Fruit fly (Drosophila melanogaster): ENCODE measurements around the gene CG10237.

CG10237 gene

DNA sequence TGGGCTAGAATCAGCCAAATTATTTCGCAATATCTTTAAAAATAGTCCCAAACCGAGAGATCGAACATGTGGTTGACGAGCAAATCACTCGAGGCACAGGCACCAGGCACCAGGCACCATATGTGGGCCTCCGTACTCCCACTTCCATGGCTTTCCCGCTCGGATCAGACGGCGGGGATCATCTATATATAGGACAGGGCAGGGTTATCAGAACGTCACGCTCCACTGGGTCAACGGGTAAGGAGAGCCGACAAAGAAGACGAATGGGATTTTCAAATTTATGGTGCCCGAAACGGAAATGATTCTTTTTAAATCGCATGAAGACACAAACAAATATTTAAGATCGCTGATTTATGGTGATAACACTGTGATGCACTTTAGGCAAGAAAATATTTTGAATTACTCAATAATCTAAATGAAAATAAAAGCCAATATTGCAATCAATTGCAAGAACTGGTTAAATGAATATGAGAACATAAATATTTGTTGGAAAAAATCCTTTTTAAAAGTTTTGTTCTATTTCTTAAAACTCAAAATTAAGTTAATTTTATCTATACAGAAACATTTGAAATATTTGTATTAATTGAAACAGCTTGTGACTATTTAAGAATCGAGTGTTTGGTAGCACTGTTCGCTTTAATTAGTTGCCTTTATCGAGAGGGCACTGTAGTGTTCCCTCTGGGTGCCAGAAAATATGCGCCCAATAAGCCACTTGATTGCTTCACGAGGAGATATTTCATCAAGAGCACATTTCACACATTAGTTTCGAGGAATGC lies 29.2 kb downstream of the CG10237 start:
- TF ChIP-seq CG17359 (tag; optimal IDR thresholded peaks at IDR 0.05) (no peak), sens (GFP tag) (peak; percentile 56), CG2712 (tag; optimal IDR thresholded peaks at IDR 0.05) (peak; percentile 13), Med (GFP tag) (peak; percentile 0), nau (GFP tag; optimal IDR thresholded peaks at IDR 0.05) (no peak), D (optimal IDR thresholded peaks at IDR 0.05) (no peak), D (GFP tag; optimal IDR thresholded peaks at IDR 0.05) (no peak), Blimp-1 (GFP tag; optimal IDR thresholded peaks at IDR 0.05) (peak; percentile 3), gem (tag; optimal IDR thresholded peaks at IDR 0.05) (peak; percentile 32), grau (tag; optimal IDR thresholded peaks at IDR 0.05) (peak; percentile 77), dmrt99B (tag; optimal IDR thresholded peaks at IDR 0.05) (peak; percentile 18), CG18262 (tag; optimal IDR thresholded peaks at IDR 0.05) (peak; percentile 14), Sox102F (GFP tag; optimal IDR thresholded peaks at IDR 0.05) (peak; percentile 15), bcd (GFP tag; optimal IDR thresholded peaks at IDR 0.05) (no peak), Hr78 (GFP tag; optimal IDR thresholded peaks at IDR 0.05) (peak in 1 of 2 experiments; percentile 46), CG5245 (GFP tag; optimal IDR thresholded peaks at IDR 0.05) (no peak), Elba2 (GFP tag; optimal IDR thresholded peaks at IDR 0.05) (peak; percentile 2), croc (GFP tag; conservative IDR thresholded peaks at IDR 0.05) (no peak), CG12769 (tag; optimal IDR thresholded peaks at IDR 0.05) (peak; percentile 45), CG2678 (tag; optimal IDR thresholded peaks at IDR 0.05) (peak; percentile 9), phol (tag; optimal IDR thresholded peaks at IDR 0.05) (peak; percentile 14), CG17361 (GFP tag; IDR thresholded peaks at IDR 0.05) (0 out of 3 replicates have a peak, but pooled peaks have one; percentile 24), twi (tag; optimal IDR thresholded peaks at IDR 0.05) (peak; percentile 16)

- no peak for TF ChIP-seq Hsf (GFP tag; optimal IDR thresholded peaks at IDR 0.05)
- peak; percentile 30 for TF ChIP-seq fd3F (GFP tag; optimal IDR thresholded peaks at IDR 0.05)
- no peak for TF ChIP-seq MESR4 (GFP tag; optimal IDR thresholded peaks at IDR 0.05)
- TF ChIP-seq CG1792 (GFP tag; optimal IDR thresholded peaks at IDR 0.05), result no peak
- peak; percentile 33 for TF ChIP-seq CG12769 (tag; optimal IDR thresholded peaks at IDR 0.05)
- TF ChIP-seq Dip2 (GFP tag; IDR thresholded peaks at IDR 0.05), result no peak
- peak; percentile 49 for TF ChIP-seq Hmr (GFP tag; optimal IDR thresholded peaks at IDR 0.05)
- TF ChIP-seq NC2β (GFP tag; optimal IDR thresholded peaks at IDR 0.05), result no peak
- TF ChIP-seq CG7357 (GFP tag; IDR thresholded peaks at IDR 0.05), result peak; percentile 16; the same call in 1 of the 3 replicates
- TF ChIP-seq CG8290 (GFP tag; optimal IDR thresholded peaks at IDR 0.05), result no peak
- TF ChIP-seq CG8290 (tag; optimal IDR thresholded peaks at IDR 0.05), result peak in 1 of 2 experiments; percentile 75
- TF ChIP-seq CG17385 (GFP tag; optimal IDR thresholded peaks at IDR 0.05), result no peak
- TF ChIP-seq sd (tag; optimal IDR thresholded peaks at IDR 0.05), result peak; percentile 43
- peak; percentile 21 for TF ChIP-seq B-H2 (GFP tag; optimal IDR thresholded peaks at IDR 0.05)
- no peak for TF ChIP-seq CrebB (tag; optimal IDR thresholded peaks at IDR 0.05)
- TF ChIP-seq Side (GFP tag; optimal IDR thresholded peaks at IDR 0.05), result no peak
- no peak for TF ChIP-seq ken (GFP tag; IDR thresholded peaks at IDR 0.05)
- peak; percentile 15 for TF ChIP-seq CG2120 (GFP tag; optimal IDR thresholded peaks at IDR 0.05)
- TF ChIP-seq CHES-1-like (GFP tag; optimal IDR thresholded peaks at IDR 0.05), result no peak
- no peak for TF ChIP-seq CG10959 (GFP tag; IDR thresholded peaks at IDR 0.05)
- no peak for TF ChIP-seq CG17361 (GFP tag; IDR thresholded peaks at IDR 0.05)
- TF ChIP-seq Rfx (GFP tag; IDR thresholded peaks at IDR 0.05), result no peak; the same call in 1 of the 2 replicates
- TF ChIP-seq CG5245 (GFP tag; optimal IDR thresholded peaks at IDR 0.05), result no peak
- TF ChIP-seq cg (GFP tag; optimal IDR thresholded peaks at IDR 0.05), result no peak
- no peak for TF ChIP-seq CG11456 (GFP tag; IDR thresholded peaks at IDR 0.05)
- TF ChIP-seq PHDP (tag; optimal IDR thresholded peaks at IDR 0.05), result peak; percentile 1
- TF ChIP-seq tup (GFP tag; optimal IDR thresholded peaks at IDR 0.05), result no peak
- peak; percentile 5 for TF ChIP-seq lab (GFP tag; optimal IDR thresholded peaks at IDR 0.05)
- peak; percentile 33 for TF ChIP-seq schlank (tag; optimal IDR thresholded peaks at IDR 0.05)
- peak; percentile 39 for TF ChIP-seq Med (GFP tag)
Measured at dm6 chr2L:19411966-19412365, 30.6 kb downstream of the CG10237 start.
